Fruit fly (Drosophila melanogaster) whole organism, prepupa: ENCODE data around the gene Adk2.

Experiments
- Blimp-1 ChIP-seq: fragments of 200-800 bp; sonication (Bioruptor generic); optimal IDR thresholded peaks from 3 replicates; lab custom pipeline; 2017; ENCODE audit warnings: missing biosample characterization, missing genetic modification characterization, mild to moderate bottlenecking, moderate library complexity, missing genetic modification reagents
- CG10631 ChIP-seq: fragments of 200-800 bp; sonication (Bioruptor generic); optimal IDR thresholded peaks from 2 replicates; lab custom pipeline; 2016; ENCODE audit warnings: missing biosample characterization, missing genetic modification characterization
- CG10669 ChIP-seq: fragments of 200-800 bp; sonication (Bioruptor generic); optimal IDR thresholded peaks from 3 replicates; lab custom pipeline; 2018; ENCODE audit warnings: missing biosample characterization, mild to moderate bottlenecking, missing genetic modification characterization, moderate library complexity
- CG11294 ChIP-seq: fragments of 200-800 bp; sonication (Bioruptor generic); IDR thresholded peaks from 2 replicates; pipeline ENCODE4 v1.3.6; 2022; ENCODE audit warnings: missing biosample characterization, missing genetic modification characterization
- CG11762 ChIP-seq: fragments of 200-800 bp; sonication (Bioruptor generic); optimal IDR thresholded peaks from 3 replicates; lab custom pipeline; 2016; ENCODE audit warnings: missing biosample characterization, missing genetic modification characterization; ENCODE audit not compliant: insufficient read depth
- CG11902 ChIP-seq: fragments of 200-800 bp; sonication (Bioruptor generic); optimal IDR thresholded peaks from 3 replicates; lab custom pipeline; 2016; ENCODE audit warnings: missing biosample characterization, missing genetic modification characterization
- CG15336 ChIP-seq: fragments of 200-800 bp; sonication (Bioruptor generic); IDR thresholded peaks from 2 replicates; pipeline ENCODE4 v1.3.6; 2022; ENCODE audit warnings: missing biosample characterization, missing genetic modification characterization
- CG1621 ChIP-seq: fragments of 200-800 bp; sonication (Bioruptor generic); optimal IDR thresholded peaks from 3 replicates; lab custom pipeline; 2018; ENCODE audit warnings: missing biosample characterization, mild to moderate bottlenecking, missing genetic modification characterization
- CG16779 ChIP-seq: fragments of 200-800 bp; sonication (Bioruptor generic); optimal IDR thresholded peaks from 3 replicates; lab custom pipeline; 2017; ENCODE audit warnings: missing biosample characterization, mild to moderate bottlenecking, missing genetic modification characterization
- CG31627 ChIP-seq: fragments of 200-800 bp; sonication (Bioruptor generic); optimal IDR thresholded peaks from 3 replicates; lab custom pipeline; 2016; ENCODE audit warnings: missing biosample characterization, missing genetic modification characterization
- CG3919 ChIP-seq: fragments of 200-800 bp; sonication (Bioruptor generic); optimal IDR thresholded peaks from 3 replicates; lab custom pipeline; 2016; ENCODE audit warnings: missing biosample characterization, missing genetic modification characterization
- CG6163 ChIP-seq: fragments of 200-800 bp; sonication (Bioruptor generic); IDR thresholded peaks from 3 replicates; pipeline ENCODE4 v1.3.6; 2022; ENCODE audit warnings: missing biosample characterization, missing genetic modification characterization
- CG8319 ChIP-seq: fragments of 200-800 bp; sonication (Bioruptor generic); optimal IDR thresholded peaks from 3 replicates; lab custom pipeline; 2016; ENCODE audit warnings: missing biosample characterization, missing genetic modification characterization
- CG9139 ChIP-seq: fragments of 200-800 bp; sonication (Bioruptor generic); optimal IDR thresholded peaks from 3 replicates; lab custom pipeline; 2017; ENCODE audit warnings: missing biosample characterization, mild to moderate bottlenecking, missing genetic modification characterization
- Eip75B ChIP-seq: fragments of 200-800 bp; sonication (Bioruptor generic); optimal IDR thresholded peaks from 3 replicates; lab custom pipeline; 2016; ENCODE audit warnings: missing biosample characterization, missing genetic modification characterization
- Eip78C ChIP-seq: fragments of 200-800 bp; sonication (Bioruptor generic); peaks from one replicate; lab custom pipeline; 2016; ENCODE audit warnings: missing biosample characterization, missing genetic modification characterization
- Ets21C ChIP-seq: fragments of 200-800 bp; sonication (Bioruptor generic); optimal IDR thresholded peaks from 3 replicates; lab custom pipeline; 2016; ENCODE audit warnings: missing biosample characterization, missing genetic modification characterization
- Ets96B ChIP-seq: fragments of 200-800 bp; optimal IDR thresholded peaks from 2 replicates; lab custom pipeline; 2019; ENCODE audit warnings: missing biosample characterization, mild to moderate bottlenecking, missing genetic modification characterization, moderate library complexity
- Hr39 ChIP-seq: fragments of 200-800 bp; sonication (Bioruptor generic); optimal IDR thresholded peaks from 2 replicates; lab custom pipeline; 2016; ENCODE audit warnings: missing biosample characterization, missing genetic modification characterization
- Lpt ChIP-seq: fragments of 200-800 bp; sonication (Bioruptor generic); optimal IDR thresholded peaks from 3 replicates; lab custom pipeline; 2016; ENCODE audit warnings: missing biosample characterization, missing genetic modification characterization
- Met ChIP-seq: fragments of 200-800 bp; sonication (Bioruptor generic); optimal IDR thresholded peaks from 3 replicates; lab custom pipeline; 2016; ENCODE audit warnings: missing biosample characterization, missing genetic modification characterization
- OdsH ChIP-seq: fragments of 200-800 bp; sonication (Bioruptor generic); optimal IDR thresholded peaks from 3 replicates; lab custom pipeline; 2016; ENCODE audit warnings: missing biosample characterization, missing genetic modification characterization
- Smox ChIP-seq: fragments of 200-800 bp; sonication (Bioruptor generic); optimal IDR thresholded peaks from 3 replicates; lab custom pipeline; 2016; ENCODE audit warnings: missing biosample characterization, missing genetic modification characterization
- Sox102F ChIP-seq: fragments of 200-800 bp; sonication (Bioruptor generic); optimal IDR thresholded peaks from 2 replicates; lab custom pipeline; 2016; ENCODE audit warnings: missing biosample characterization, mild to moderate bottlenecking, missing genetic modification characterization
- Sox14 ChIP-seq: fragments of 200-800 bp; sonication (Bioruptor generic); optimal IDR thresholded peaks from 3 replicates; lab custom pipeline; 2016; ENCODE audit warnings: missing biosample characterization, missing genetic modification characterization
- achi ChIP-seq: fragments of 200-800 bp; sonication (Bioruptor generic); optimal IDR thresholded peaks from 3 replicates; lab custom pipeline; 2016; ENCODE audit warnings: missing biosample characterization, missing genetic modification characterization
- cyc ChIP-seq: fragments of 200-800 bp; sonication (Bioruptor generic); optimal IDR thresholded peaks from 3 replicates; lab custom pipeline; 2016; ENCODE audit warnings: missing biosample characterization, missing genetic modification characterization
- dac ChIP-seq: fragments of 200-800 bp; sonication (Bioruptor generic); optimal IDR thresholded peaks from 2 replicates; lab custom pipeline; 2017; ENCODE audit warnings: missing biosample characterization, mild to moderate bottlenecking, missing genetic modification characterization
- esn ChIP-seq: fragments of 200-800 bp; sonication (Bioruptor generic); optimal IDR thresholded peaks from 2 replicates; lab custom pipeline; 2016; ENCODE audit warnings: missing biosample characterization, mild to moderate bottlenecking, missing genetic modification characterization, moderate library complexity
- fd85E ChIP-seq: fragments of 200-800 bp; sonication (Bioruptor generic); optimal IDR thresholded peaks from 3 replicates; lab custom pipeline; 2016; ENCODE audit warnings: missing biosample characterization, missing genetic modification characterization
- fkh ChIP-seq: fragments of 200-800 bp; sonication (Bioruptor generic); optimal IDR thresholded peaks from 3 replicates; lab custom pipeline; 2017; ENCODE audit warnings: missing biosample characterization, mild to moderate bottlenecking, missing genetic modification characterization, moderate library complexity
- lz ChIP-seq: fragments of 200-800 bp; sonication (Bioruptor generic); optimal IDR thresholded peaks from 3 replicates; lab custom pipeline; 2016; ENCODE audit warnings: missing biosample characterization, missing genetic modification characterization
- salr ChIP-seq, 2 experiments: fragments of 200-800 bp; sonication (Bioruptor generic); optimal IDR thresholded peaks; 3 replicates each; lab custom pipeline; 2016 to 2018; ENCODE audit warnings: missing biosample characterization in 2 of 2, missing genetic modification characterization in 2 of 2, mild to moderate bottlenecking in 1 of 2
- ss ChIP-seq, 2 experiments: fragments of 200-800 bp; sonication (Bioruptor generic); optimal IDR thresholded peaks; 2 replicates in 1 of 2; 3 replicates in 1 of 2; lab custom pipeline; 2017 to 2018; ENCODE audit warnings: mild to moderate bottlenecking in 2 of 2, missing biosample characterization in 2 of 2, missing genetic modification characterization in 2 of 2, moderate library complexity in 1 of 2
- svp ChIP-seq: fragments of 200-800 bp; sonication (Bioruptor generic); peaks from one replicate; lab custom pipeline; 2016; ENCODE audit warnings: missing biosample characterization, missing genetic modification characterization
- topi ChIP-seq: fragments of 200-800 bp; sonication (Bioruptor generic); optimal IDR thresholded peaks from 3 replicates; lab custom pipeline; 2016; ENCODE audit warnings: missing biosample characterization, missing genetic modification characterization

Gene Adk2

dm6 chr3L:13015823-13016465 is 6.5 kb downstream of the Adk2 start, which contains the start of gene CG11267 (continued):
- TF ChIP-seq cyc (peak; percentile 86), CG11762 (GFP tag; lab: Kevin White, UChicago) (peak; percentile 82), CG10669 (GFP tag; lab: Kevin White, UChicago) (peak; percentile 86), Eip75B (GFP tag; lab: Kevin White, UChicago) (peak; percentile 76), Sox14 (GFP tag; lab: Kevin White, UChicago) (peak; percentile 84), Sox102F (GFP tag; lab: Kevin White, UChicago) (peak; percentile 83), dac (GFP tag; lab: Kevin White, UChicago) (peak; percentile 66), CG1621 (peak; percentile 74), Met (GFP tag; lab: Kevin White, UChicago) (peak; percentile 87), CG16779 (tag; lab: Kevin White, UChicago) (no peak), salr (GFP tag; optimal IDR thresholded peaks at IDR 0.05; lab: Kevin White, UChicago) (peak; percentile 72), CG3919 (GFP tag; lab: Kevin White, UChicago) (peak; percentile 91), Blimp-1 (GFP tag; lab: Kevin White, UChicago) (peak; percentile 65), CG11294 (peak; percentile 86), Lpt (GFP tag; lab: Kevin White, UChicago) (peak; percentile 81), CG10631 (GFP tag; lab: Kevin White, UChicago) (peak; percentile 83), CG6163 (GFP tag; lab: Robert Waterston, UW) (peak; percentile 93), Smox (GFP tag; lab: Kevin White, UChicago) (peak; percentile 83), CG8319 (GFP tag; lab: Kevin White, UChicago) (peak; percentile 71), CG9139 (GFP tag; lab: Kevin White, UChicago) (peak; percentile 70), achi (peak; percentile 70), fd85E (GFP tag; lab: Kevin White, UChicago) (peak; percentile 28), CG11902 (peak; percentile 75)

- TF ChIP-seq CG16779 (tag; lab: Kevin White, UChicago), result no peak
- no peak for TF ChIP-seq CG15336 (GFP tag; lab: Robert Waterston, UW)
- TF ChIP-seq achi, result no peak
- peak; percentile 44 for TF ChIP-seq svp (GFP tag; lab: Kevin White, UChicago)
- TF ChIP-seq CG31627, result peak; percentile 56
- TF ChIP-seq CG6163 (GFP tag; lab: Robert Waterston, UW), result peak; percentile 46; the same call in 2 of the 3 replicates
- TF ChIP-seq lz (GFP tag; lab: Kevin White, UChicago), result peak; percentile 24
- no peak for TF ChIP-seq topi
- TF ChIP-seq OdsH, result peak; percentile 28
- peak; percentile 57 for TF ChIP-seq Hr39 (GFP tag; lab: Kevin White, UChicago)
- TF ChIP-seq CG3919 (GFP tag; lab: Kevin White, UChicago), result peak; percentile 38
- peak; percentile 52 for TF ChIP-seq Eip78C (GFP tag; lab: Kevin White, UChicago)
- peak; percentile 70 for TF ChIP-seq fkh
- TF ChIP-seq Sox14 (GFP tag; lab: Kevin White, UChicago), result peak; percentile 28
- TF ChIP-seq Ets96B (tag; lab: Kevin White, UChicago), result peak; percentile 19
- TF ChIP-seq CG11762 (GFP tag; lab: Kevin White, UChicago), result no peak
- peak; percentile 6 for TF ChIP-seq esn
- no peak for TF ChIP-seq Sox102F (GFP tag; lab: Kevin White, UChicago)
- TF ChIP-seq Ets21C (GFP tag; lab: Kevin White, UChicago), result peak; percentile 33
- no peak for TF ChIP-seq ss (GFP tag; optimal IDR thresholded peaks at IDR 0.05; lab: Kevin White, UChicago)
Measured at dm6 chr3L:13015195-13015822, 7.2 kb downstream of the Adk2 start, which contains the start of gene MICAL-like. TSS of gene MICAL-like (minus strand) at chr3L:13015332.

dm6 chr3L:13014693-13015092 is 7.8 kb downstream of the Adk2 start:
- TF ChIP-seq svp (GFP tag; lab: Kevin White, UChicago), result peak; percentile 67
- no peak for TF ChIP-seq esn
